Worm (Caenorhabditis elegans): ENCODE measurements around the gene T08A11.1.

ce11 chrIII:4277762-4278161, 14.8 kb upstream of the T08A11.1 start:
- no peak for TF ChIP-seq him-1 (tag; optimal IDR thresholded peaks at IDR 0.05)
- no peak for TF ChIP-seq W03F9.2 (tag; optimal IDR thresholded peaks at IDR 0.05)
- TF ChIP-seq dao-5 (tag; optimal IDR thresholded peaks at IDR 0.05), result no peak

Data from whole organism, L4/young adult.